Worm (Caenorhabditis elegans): ENCODE measurements around the gene Y54E2A.7.
A peak's percentile ranks its signal among the peaks of the same experiment; 100 is the strongest.

The Y54E2A.7 gene

ce11 chrII:14772956-14773788 is at the start of gene Y54E2A.7:
Gene Y54E2A.7, minus strand, starts transcription at chrII:14773006.
- no peak for TF ChIP-seq sma-9 (GFP tag; optimal IDR thresholded peaks at IDR 0.05)
- no peak for TF ChIP-seq sma-9 (tag; optimal IDR thresholded peaks at IDR 0.05)
- no peak for TF ChIP-seq C34F6.9 (tag; optimal IDR thresholded peaks at IDR 0.05)
- TF ChIP-seq lin-13 (GFP tag; optimal IDR thresholded peaks at IDR 0.05): no peak
- no peak for TF ChIP-seq sma-3 (GFP tag; optimal IDR thresholded peaks at IDR 0.05)
- no peak for TF ChIP-seq alr-1 (tag; optimal IDR thresholded peaks at IDR 0.05)
- no peak for TF ChIP-seq nhr-237 (tag; optimal IDR thresholded peaks at IDR 0.05)
- TF ChIP-seq crh-2 (tag; optimal IDR thresholded peaks at IDR 0.05): no peak
- no peak for TF ChIP-seq nhr-11 (tag; optimal IDR thresholded peaks at IDR 0.05)
- no peak for TF ChIP-seq unc-62 (GFP tag; optimal IDR thresholded peaks at IDR 0.05)
- TF ChIP-seq mab-5 (tag; optimal IDR thresholded peaks at IDR 0.05): no peak
- TF ChIP-seq elt-1 (tag; optimal IDR thresholded peaks at IDR 0.05): no peak
- no peak for TF ChIP-seq ztf-1 (GFP tag; conservative IDR thresholded peaks at IDR 0.05)
- TF ChIP-seq mbf-1 (tag; optimal IDR thresholded peaks at IDR 0.05): no peak
- no peak for TF ChIP-seq ceh-82 (tag; optimal IDR thresholded peaks at IDR 0.05)
- no peak for TF ChIP-seq ZK546.5 (tag; optimal IDR thresholded peaks at IDR 0.05)
- no peak for TF ChIP-seq F13H6.1 (tag; optimal IDR thresholded peaks at IDR 0.05)
- TF ChIP-seq mdl-1 (tag; optimal IDR thresholded peaks at IDR 0.05): no peak

DNA sequence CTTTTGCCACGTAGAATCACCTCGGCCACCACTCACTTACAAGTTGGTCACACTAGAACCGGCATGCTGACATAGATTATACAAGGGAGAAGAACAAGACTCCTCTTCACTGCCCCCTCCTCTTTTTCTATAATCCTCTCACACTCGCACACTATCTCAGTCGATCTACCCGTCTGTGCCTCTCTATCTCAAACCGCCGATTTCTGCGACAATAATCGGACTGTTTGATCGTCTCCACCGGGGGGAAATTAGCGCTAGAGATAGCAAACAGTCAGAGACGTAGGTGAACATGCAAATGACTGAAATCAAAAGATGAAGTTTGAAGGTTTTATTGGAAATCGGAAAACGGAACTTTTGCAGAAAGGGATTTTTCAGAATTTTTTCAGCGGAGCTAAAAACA is 49.6 kb upstream of the Y54E2A.7 start:
- peak; percentile 76 for TF ChIP-seq nhr-129 (tag; optimal IDR thresholded peaks at IDR 0.05)
- TF ChIP-seq sem-4 (tag; optimal IDR thresholded peaks at IDR 0.05): peak; percentile 61
- TF ChIP-seq ceh-16 (tag; optimal IDR thresholded peaks at IDR 0.05): peak; percentile 68
- TF ChIP-seq R02D3.7 (tag; optimal IDR thresholded peaks at IDR 0.05): no peak
- TF ChIP-seq mab-5 (tag; optimal IDR thresholded peaks at IDR 0.05): no peak
- TF ChIP-seq sma-9 (GFP tag; optimal IDR thresholded peaks at IDR 0.05): peak; percentile 86
- TF ChIP-seq sma-9 (tag; optimal IDR thresholded peaks at IDR 0.05): no peak
- no peak for TF ChIP-seq ZK546.5 (tag; optimal IDR thresholded peaks at IDR 0.05)
- peak; percentile 56 for TF ChIP-seq blmp-1 (tag; optimal IDR thresholded peaks at IDR 0.05; ENCODE audit: insufficient read depth)
- peak; percentile 63 for TF ChIP-seq nhr-6 (tag; optimal IDR thresholded peaks at IDR 0.05)
- peak; percentile 19 to 63 for TF ChIP-seq lsy-2 (tag; optimal IDR thresholded peaks at IDR 0.05)
- TF ChIP-seq nhr-12 (tag; optimal IDR thresholded peaks at IDR 0.05): no peak
- TF ChIP-seq dmd-4 (tag; optimal IDR thresholded peaks at IDR 0.05): no peak
- no peak for TF ChIP-seq elt-3 (tag; optimal IDR thresholded peaks at IDR 0.05)
- TF ChIP-seq lin-13 (GFP tag; optimal IDR thresholded peaks at IDR 0.05): peak; percentile 42
- TF ChIP-seq unc-55 (GFP tag; optimal IDR thresholded peaks at IDR 0.05): no peak
- TF ChIP-seq nhr-77 (tag; optimal IDR thresholded peaks at IDR 0.05): peak; percentile 51
- TF ChIP-seq mbf-1 (tag; optimal IDR thresholded peaks at IDR 0.05): no peak
- TF ChIP-seq F13H6.1 (tag; optimal IDR thresholded peaks at IDR 0.05): peak; percentile 86
- peak; percentile 75 for TF ChIP-seq fos-1 (tag; optimal IDR thresholded peaks at IDR 0.05)
- TF ChIP-seq egl-27 (tag; optimal IDR thresholded peaks at IDR 0.05): peak; percentile 39
- no peak for TF ChIP-seq peb-1 (tag; optimal IDR thresholded peaks at IDR 0.05)
- TF ChIP-seq nhr-237 (tag; optimal IDR thresholded peaks at IDR 0.05): no peak
- peak; percentile 14 for TF ChIP-seq elt-1 (tag; optimal IDR thresholded peaks at IDR 0.05)
- peak; percentile 89 for TF ChIP-seq nhr-25 (tag; optimal IDR thresholded peaks at IDR 0.05)
- peak in 1 of 2 experiments; percentile 15 for TF ChIP-seq mdl-1 (tag; optimal IDR thresholded peaks at IDR 0.05)
- TF ChIP-seq crh-2 (tag; optimal IDR thresholded peaks at IDR 0.05): peak; percentile 90
- no peak for TF ChIP-seq nhr-10 (tag; optimal IDR thresholded peaks at IDR 0.05)
- no peak for TF ChIP-seq lin-11 (tag; optimal IDR thresholded peaks at IDR 0.05)
- no peak for TF ChIP-seq unc-39 (tag; optimal IDR thresholded peaks at IDR 0.05)
- TF ChIP-seq nhr-21 (tag; optimal IDR thresholded peaks at IDR 0.05): peak; percentile 70
- TF ChIP-seq ztf-1 (GFP tag; conservative IDR thresholded peaks at IDR 0.05): no peak
- no peak for TF ChIP-seq zag-1 (tag; optimal IDR thresholded peaks at IDR 0.05)
- peak; percentile 38 for TF ChIP-seq ztf-4 (tag; optimal IDR thresholded peaks at IDR 0.05)
- TF ChIP-seq nhr-23 (tag; optimal IDR thresholded peaks at IDR 0.05): no peak
- no peak for TF ChIP-seq ztf-11 (tag; optimal IDR thresholded peaks at IDR 0.05)
- peak; percentile 71 for TF ChIP-seq sma-3 (GFP tag; optimal IDR thresholded peaks at IDR 0.05)
- peak; percentile 40 for TF ChIP-seq C34F6.9 (tag; optimal IDR thresholded peaks at IDR 0.05)
- TF ChIP-seq gmeb-1 (tag; optimal IDR thresholded peaks at IDR 0.05): peak; percentile 76
- peak; percentile 0 for TF ChIP-seq snpc-4 (tag; optimal IDR thresholded peaks at IDR 0.05)
- no peak for TF ChIP-seq skn-1 (tag; optimal IDR thresholded peaks at IDR 0.05)
- TF ChIP-seq Y55F3AM.14 (GFP tag; optimal IDR thresholded peaks at IDR 0.05): no peak
- no peak for TF ChIP-seq nhr-11 (tag; optimal IDR thresholded peaks at IDR 0.05)
